Fruit fly (Drosophila melanogaster): ENCODE data around the gene Rbp1.

Gene Rbp1

dm6 chr3R:10803855-10804254 is 19.7 kb downstream of the Rbp1 start, which contains the start of gene CG14692 (continued):
- TF ChIP-seq CG34376 (GFP tag; optimal IDR thresholded peaks at IDR 0.05): no peak
- no peak for TF ChIP-seq exex (tag; optimal IDR thresholded peaks at IDR 0.05)
- no peak for TF ChIP-seq Dfd (GFP tag; optimal IDR thresholded peaks at IDR 0.05)
- no peak for TF ChIP-seq BtbVII (GFP tag; optimal IDR thresholded peaks at IDR 0.05)

- TF ChIP-seq twi (tag; optimal IDR thresholded peaks at IDR 0.05): no peak
- TF ChIP-seq CG13424 (tag; optimal IDR thresholded peaks at IDR 0.05): no peak
- no peak for TF ChIP-seq Ada2b (GFP tag; IDR thresholded peaks at IDR 0.05)
- TF ChIP-seq Tbp (GFP tag; optimal IDR thresholded peaks at IDR 0.05): no peak
- TF ChIP-seq caup (GFP tag; optimal IDR thresholded peaks at IDR 0.05; ENCODE audit: severe bottlenecking): no peak
- TF ChIP-seq CG2678 (tag; optimal IDR thresholded peaks at IDR 0.05): no peak
- TF ChIP-seq CG8359 (GFP tag; optimal IDR thresholded peaks at IDR 0.05; ENCODE audit: borderline replicate concordance): no peak
- TF ChIP-seq bsh (GFP tag; optimal IDR thresholded peaks at IDR 0.05): no peak
- no peak for TF ChIP-seq dan (GFP tag; IDR thresholded peaks at IDR 0.05)
- TF ChIP-seq ranshi (GFP tag; IDR thresholded peaks at IDR 0.05): no peak
- no peak for TF ChIP-seq CG7928 (GFP tag; optimal IDR thresholded peaks at IDR 0.05)
- TF ChIP-seq CG3995 (GFP tag; optimal IDR thresholded peaks at IDR 0.05): no peak
- TF ChIP-seq Blimp-1 (GFP tag; optimal IDR thresholded peaks at IDR 0.05): peak; percentile 53
- TF ChIP-seq sima (GFP tag; optimal IDR thresholded peaks at IDR 0.05): no peak
- no peak for TF ChIP-seq dmrt99B (tag; optimal IDR thresholded peaks at IDR 0.05)
- no peak for TF ChIP-seq dysf (GFP tag; IDR thresholded peaks at IDR 0.05)
- TF ChIP-seq gro (GFP tag; optimal IDR thresholded peaks at IDR 0.05): no peak
- no peak for TF ChIP-seq ase (GFP tag; IDR thresholded peaks at IDR 0.05)
- no peak for TF ChIP-seq Dbx (GFP tag; IDR thresholded peaks at IDR 0.05)
- TF ChIP-seq BtbVII (GFP tag; optimal IDR thresholded peaks at IDR 0.05): no peak
- no peak for TF ChIP-seq ems (GFP tag; optimal IDR thresholded peaks at IDR 0.05)
- TF ChIP-seq CG10431 (GFP tag; optimal IDR thresholded peaks at IDR 0.05): no peak
- TF ChIP-seq pzg (GFP tag; optimal IDR thresholded peaks at IDR 0.05): peak; percentile 22
- TF ChIP-seq CG4730 (GFP tag; IDR thresholded peaks at IDR 0.05): no peak
- TF ChIP-seq nerfin-2 (GFP tag; IDR thresholded peaks at IDR 0.05; ENCODE audit: partially characterized antibody): no peak
- no peak for TF ChIP-seq crc (GFP tag; optimal IDR thresholded peaks at IDR 0.05)
- peak; percentile 23; the same call in 1 of the 2 replicates for TF ChIP-seq MBD-R2 (GFP tag; IDR thresholded peaks at IDR 0.05)
- no peak for TF ChIP-seq zfh2 (GFP tag; optimal IDR thresholded peaks at IDR 0.05)
- TF ChIP-seq dati (GFP tag; IDR thresholded peaks at IDR 0.05): no peak
- no peak for TF ChIP-seq CG9797 (GFP tag; optimal IDR thresholded peaks at IDR 0.05)
- no peak for TF ChIP-seq Hr3 (GFP tag; optimal IDR thresholded peaks at IDR 0.05)
- TF ChIP-seq Deaf1 (tag; optimal IDR thresholded peaks at IDR 0.05): no peak
- TF ChIP-seq sna (GFP tag; IDR thresholded peaks at IDR 0.05; ENCODE audit: partially characterized antibody): 0 out of 2 replicates have a peak, but pooled peaks have one; percentile 14
- TF ChIP-seq CG8924 (tag; optimal IDR thresholded peaks at IDR 0.05): no peak
- TF ChIP-seq Dad (GFP tag; optimal IDR thresholded peaks at IDR 0.05): no peak
- no peak for TF ChIP-seq tna (GFP tag; IDR thresholded peaks at IDR 0.05; ENCODE audit: partially characterized antibody)
- TF ChIP-seq croc (GFP tag; conservative IDR thresholded peaks at IDR 0.05): no peak
- TF ChIP-seq Sry-β (GFP tag; optimal IDR thresholded peaks at IDR 0.05): peak; percentile 85
- TF ChIP-seq bbx (GFP tag; IDR thresholded peaks at IDR 0.05; ENCODE audit: partially characterized antibody): no peak
- no peak for TF ChIP-seq CG18476 (GFP tag; optimal IDR thresholded peaks at IDR 0.05)
- TF ChIP-seq Gsc (GFP tag; IDR thresholded peaks at IDR 0.05): no peak
- no peak for TF ChIP-seq CG9817 (tag; optimal IDR thresholded peaks at IDR 0.05)
- TF ChIP-seq E2f2 (GFP tag; IDR thresholded peaks at IDR 0.05): peak; percentile 92
- TF ChIP-seq MESR4 (GFP tag; optimal IDR thresholded peaks at IDR 0.05): peak; percentile 46
- no peak for TF ChIP-seq Abd-B (GFP tag; optimal IDR thresholded peaks at IDR 0.05)
- no peak for TF ChIP-seq YL-1 (GFP tag; optimal IDR thresholded peaks at IDR 0.05)
Observed at dm6 chr3R:10815032-10815431, 30.8 kb downstream of the Rbp1 start, which contains the start of the genes CG14693 and TTLL15. TSS of gene CG14693 (minus strand) at chr3R:10815047. TSS of gene TTLL15 (plus strand) at chr3R:10815288.
